Fruit fly (Drosophila melanogaster) whole organism, adult: ENCODE measurements around the gene CG31678.
A peak's percentile ranks its signal among the peaks of the same experiment; 100 is the strongest.

ENCODE experiments used
- CG11617 ChIP-seq: fragments of 200-800 bp; sonication (Bioruptor generic); optimal IDR thresholded peaks from 2 replicates; lab custom pipeline; 2017; ENCODE audit warnings: mild to moderate bottlenecking, missing biosample characterization, missing genetic modification reagents, missing genetic modification characterization
- CG12768 ChIP-seq: fragments of 200-800 bp; sonication (Bioruptor generic); optimal IDR thresholded peaks from 2 replicates; lab custom pipeline; 2017; ENCODE audit warnings: missing biosample characterization, missing genetic modification characterization, mild to moderate bottlenecking, moderate library complexity, missing genetic modification reagents
- CG14711 ChIP-seq: fragments of 200-800 bp; sonication (Bioruptor generic); optimal IDR thresholded peaks from 2 replicates; lab custom pipeline; 2018; ENCODE audit warnings: missing biosample characterization, mild to moderate bottlenecking, missing genetic modification characterization, moderate library complexity
- CG1620 ChIP-seq: fragments of 200-800 bp; sonication (Bioruptor generic); optimal IDR thresholded peaks from 2 replicates; lab custom pipeline; 2016; ENCODE audit warnings: missing biosample characterization, missing genetic modification characterization
- CG33017 ChIP-seq: fragments of 200-800 bp; sonication (Bioruptor generic); optimal IDR thresholded peaks from 2 replicates; lab custom pipeline; 2018; ENCODE audit warnings: missing biosample characterization, mild to moderate bottlenecking, missing genetic modification characterization, moderate library complexity
- CG5204 ChIP-seq: fragments of 200-800 bp; sonication (Bioruptor generic); optimal IDR thresholded peaks from 2 replicates; lab custom pipeline; 2016; ENCODE audit warnings: missing biosample characterization, missing genetic modification characterization
- CG7045 ChIP-seq: fragments of 200-800 bp; sonication (Bioruptor generic); optimal IDR thresholded peaks from 2 replicates; lab custom pipeline; 2017; ENCODE audit warnings: missing biosample characterization, mild to moderate bottlenecking, missing genetic modification characterization
- CG7101 ChIP-seq: fragments of 200-800 bp; sonication (Bioruptor generic); optimal IDR thresholded peaks from 2 replicates; lab custom pipeline; 2018; ENCODE audit warnings: missing biosample characterization, mild to moderate bottlenecking, missing genetic modification characterization, moderate library complexity
- Clk ChIP-seq: fragments of 200-800 bp; sonication (Bioruptor generic); optimal IDR thresholded peaks from 2 replicates; lab custom pipeline; 2017; ENCODE audit warnings: missing biosample characterization, missing genetic modification characterization
- Crg-1 ChIP-seq: fragments of 200-800 bp; sonication (Bioruptor generic); optimal IDR thresholded peaks from 2 replicates; lab custom pipeline; 2016; ENCODE audit warnings: missing biosample characterization, missing genetic modification characterization
- Hr96 ChIP-seq: fragments of 200-800 bp; sonication (Bioruptor generic); optimal IDR thresholded peaks from 2 replicates; lab custom pipeline; 2016; ENCODE audit warnings: missing biosample characterization, missing genetic modification characterization
- Mnt ChIP-seq: fragments of 200-800 bp; sonication (Bioruptor generic); optimal IDR thresholded peaks from 2 replicates; lab custom pipeline; 2016; ENCODE audit warnings: missing biosample characterization, mild to moderate bottlenecking, missing genetic modification characterization
- bab1 ChIP-seq: fragments of 200-800 bp; sonication (Bioruptor generic); optimal IDR thresholded peaks from 3 replicates; lab custom pipeline; 2019; ENCODE audit warnings: missing biosample characterization, mild to moderate bottlenecking, missing genetic modification characterization, moderate library complexity
- cic ChIP-seq: fragments of 200-800 bp; sonication (Bioruptor generic); optimal IDR thresholded peaks from 2 replicates; lab custom pipeline; 2017; ENCODE audit warnings: missing biosample characterization, mild to moderate bottlenecking, missing genetic modification characterization, moderate library complexity
- cnc ChIP-seq, 2 experiments: fragments of >200 bp; optimal IDR thresholded peaks; 2 replicates each; lab custom pipeline; 2017
- kay ChIP-seq: fragments of 200-800 bp; sonication (Bioruptor generic); peaks from one replicate; lab custom pipeline; 2016; ENCODE audit warnings: missing biosample characterization, missing genetic modification characterization, borderline replicate concordance
- ovo ChIP-seq: fragments of 200-800 bp; sonication (Bioruptor generic); optimal IDR thresholded peaks from 2 replicates; lab custom pipeline; 2016; ENCODE audit warnings: missing biosample characterization, missing genetic modification characterization
- pad ChIP-seq: fragments of 200-800 bp; sonication (Bioruptor generic); optimal IDR thresholded peaks from 3 replicates; lab custom pipeline; 2017; ENCODE audit warnings: missing biosample characterization, missing genetic modification characterization, mild to moderate bottlenecking, moderate library complexity, missing genetic modification reagents
- tj ChIP-seq: fragments of 200-800 bp; sonication (Bioruptor generic); optimal IDR thresholded peaks from 3 replicates; lab custom pipeline; 2017; ENCODE audit warnings: missing biosample characterization, mild to moderate bottlenecking, missing genetic modification characterization, moderate library complexity
- toe ChIP-seq: fragments of 200-800 bp; sonication (Bioruptor generic); optimal IDR thresholded peaks from 2 replicates; lab custom pipeline; 2016; ENCODE audit warnings: missing biosample characterization, missing genetic modification characterization

The CG31678 gene

dm6 chr2L:20695066-20695465 lies 19.3 kb upstream of the CG31678 start:
- TF ChIP-seq tj (GFP tag; lab: Kevin White, UChicago), result peak; percentile 36
- TF ChIP-seq ovo (GFP tag; lab: Kevin White, UChicago), result no peak

DNA sequence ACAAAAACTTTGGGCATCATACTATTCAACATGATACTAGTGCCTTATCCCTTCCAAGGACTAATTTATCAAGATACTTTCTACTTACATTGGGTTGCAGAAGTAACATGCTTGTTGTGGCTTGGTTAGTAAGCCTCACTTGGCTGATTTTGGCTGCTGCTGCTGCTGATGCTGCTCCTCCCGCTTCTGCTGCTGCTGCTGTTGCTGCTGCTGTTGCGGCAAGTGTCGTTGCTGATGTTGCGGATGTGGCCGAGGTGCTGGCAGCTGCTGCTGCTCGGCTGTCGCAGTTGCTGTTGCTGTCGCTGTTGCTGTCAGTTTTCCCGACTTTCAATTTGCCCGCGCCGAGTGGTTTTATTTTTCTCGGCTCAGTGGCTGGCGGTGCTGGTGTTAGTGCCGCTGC lies 14.3 kb upstream of the CG31678 start:
- TF ChIP-seq ovo (GFP tag; lab: Kevin White, UChicago) (no peak), Clk (GFP tag; lab: Kevin White, UChicago) (no peak), Crg-1 (GFP tag; lab: Kevin White, UChicago) (no peak), Mnt (GFP tag; lab: Kevin White, UChicago) (no peak), CG11617 (GFP tag; lab: Kevin White, UChicago) (no peak), cic (GFP tag; lab: Kevin White, UChicago) (no peak), CG14711 (tag; lab: Kevin White, UChicago) (no peak), cnc (optimal IDR thresholded peaks at IDR 0.05; lab: Kevin White, UChicago) (no peak), Hr96 (GFP tag; lab: Kevin White, UChicago) (no peak), bab1 (no peak), CG5204 (GFP tag; lab: Kevin White, UChicago) (no peak), CG7045 (GFP tag; lab: Kevin White, UChicago) (no peak), tj (GFP tag; lab: Kevin White, UChicago) (no peak), CG12768 (GFP tag; lab: Kevin White, UChicago) (no peak), toe (GFP tag; lab: Kevin White, UChicago) (no peak), CG33017 (no peak), CG1620 (GFP tag; lab: Kevin White, UChicago) (no peak), CG7101 (tag; lab: Kevin White, UChicago) (no peak), pad (GFP tag; lab: Kevin White, UChicago) (no peak), kay (GFP tag; lab: Kevin White, UChicago) (no peak)

DNA sequence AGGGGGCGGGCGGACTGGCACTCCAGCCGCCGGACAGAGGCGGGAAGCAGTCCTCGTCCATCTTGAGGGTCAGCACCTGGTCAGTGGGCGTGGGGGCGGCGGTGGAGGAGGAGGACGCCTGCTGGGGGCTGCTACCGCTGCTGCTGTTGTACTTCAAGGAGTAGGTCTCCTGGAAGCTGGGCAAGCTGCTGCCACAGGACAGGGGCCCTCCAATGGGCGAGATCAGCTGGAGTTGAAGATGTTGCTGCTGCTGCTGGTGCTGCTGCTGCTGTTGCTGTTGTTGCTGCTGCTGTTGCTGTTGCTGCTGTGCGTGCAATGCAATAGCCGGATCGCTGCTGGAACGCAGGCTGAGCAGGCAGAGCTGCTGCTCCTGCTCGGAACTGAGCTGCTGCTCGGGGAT lies 13.0 kb upstream of the CG31678 start:
- no peak for TF ChIP-seq tj (GFP tag; lab: Kevin White, UChicago)
- no peak for TF ChIP-seq CG7045 (GFP tag; lab: Kevin White, UChicago)
- no peak for TF ChIP-seq CG33017
- no peak for TF ChIP-seq pad (GFP tag; lab: Kevin White, UChicago)
- TF ChIP-seq CG14711 (tag; lab: Kevin White, UChicago), result no peak
- TF ChIP-seq kay (GFP tag; lab: Kevin White, UChicago), result no peak
- no peak for TF ChIP-seq Hr96 (GFP tag; lab: Kevin White, UChicago)
- no peak for TF ChIP-seq Mnt (GFP tag; lab: Kevin White, UChicago)
- no peak for TF ChIP-seq Crg-1 (GFP tag; lab: Kevin White, UChicago)
- no peak for TF ChIP-seq bab1
- no peak for TF ChIP-seq Clk (GFP tag; lab: Kevin White, UChicago)
- TF ChIP-seq cic (GFP tag; lab: Kevin White, UChicago), result no peak

- TF ChIP-seq tj (GFP tag; lab: Kevin White, UChicago) (no peak), CG11617 (GFP tag; lab: Kevin White, UChicago) (peak; percentile 24)
Measured at dm6 chr2L:20682136-20682733, 6.5 kb upstream of the CG31678 start, which contains the start of gene CG2617. TSS of gene CG2617 (plus strand) at chr2L:20682368.

DNA sequence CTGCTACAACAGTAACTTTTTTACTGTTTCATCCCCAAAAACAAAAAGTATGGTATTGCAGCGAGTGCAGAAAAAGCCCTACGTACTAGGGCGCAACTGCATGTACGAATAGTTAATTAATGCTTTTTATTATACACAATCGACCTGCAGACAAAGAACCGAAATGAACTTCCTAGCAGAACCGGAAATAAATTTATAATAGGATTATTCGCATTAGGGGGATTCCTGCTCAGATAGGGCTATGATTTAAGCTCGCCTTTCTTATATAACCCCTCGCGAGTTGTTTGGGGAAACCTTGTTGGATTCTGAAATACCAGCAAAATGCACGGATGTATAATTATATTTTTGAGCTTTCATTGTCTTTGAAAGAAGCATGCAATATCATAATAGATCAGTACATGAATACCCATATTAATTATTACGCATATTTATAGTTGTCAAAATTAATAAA lies 5.9 kb upstream of the CG31678 start, which contains the start of gene Cen:
Gene Cen, minus strand, starts transcription at position 199 of the 451 bp plus-strand sequence.
- peak; percentile 3 for TF ChIP-seq pad (GFP tag; lab: Kevin White, UChicago)
- no peak for TF ChIP-seq cnc (optimal IDR thresholded peaks at IDR 0.05; lab: Kevin White, UChicago)
- peak; percentile 8 for TF ChIP-seq CG12768 (GFP tag; lab: Kevin White, UChicago)
- TF ChIP-seq Hr96 (GFP tag; lab: Kevin White, UChicago), result peak; percentile 67
- peak; percentile 37 for TF ChIP-seq tj (GFP tag; lab: Kevin White, UChicago)
- no peak for TF ChIP-seq ovo (GFP tag; lab: Kevin White, UChicago)
- TF ChIP-seq CG1620 (GFP tag; lab: Kevin White, UChicago), result peak; percentile 64
- peak; percentile 53 for TF ChIP-seq bab1
- peak; percentile 77 for TF ChIP-seq toe (GFP tag; lab: Kevin White, UChicago)
- TF ChIP-seq Mnt (GFP tag; lab: Kevin White, UChicago), result peak; percentile 50
- peak; percentile 67 for TF ChIP-seq CG5204 (GFP tag; lab: Kevin White, UChicago)
- TF ChIP-seq cic (GFP tag; lab: Kevin White, UChicago), result no peak
- TF ChIP-seq CG7045 (GFP tag; lab: Kevin White, UChicago), result peak; percentile 61
- TF ChIP-seq CG33017, result peak; percentile 7
- peak; percentile 14 for TF ChIP-seq kay (GFP tag; lab: Kevin White, UChicago)
- peak; percentile 69 for TF ChIP-seq CG11617 (GFP tag; lab: Kevin White, UChicago)
- no peak for TF ChIP-seq Clk (GFP tag; lab: Kevin White, UChicago)
- peak; percentile 20 for TF ChIP-seq Crg-1 (GFP tag; lab: Kevin White, UChicago)
- peak; percentile 12 for TF ChIP-seq CG14711 (tag; lab: Kevin White, UChicago)
- peak; percentile 43 for TF ChIP-seq CG7101 (tag; lab: Kevin White, UChicago)

- TF ChIP-seq bab1 (no peak), Clk (GFP tag; lab: Kevin White, UChicago) (peak; percentile 54), CG33017 (peak; percentile 59), CG5204 (GFP tag; lab: Kevin White, UChicago) (no peak), ovo (GFP tag; lab: Kevin White, UChicago) (no peak), Mnt (GFP tag; lab: Kevin White, UChicago) (peak; percentile 7), toe (GFP tag; lab: Kevin White, UChicago) (no peak), CG7045 (GFP tag; lab: Kevin White, UChicago) (peak; percentile 17), cic (GFP tag; lab: Kevin White, UChicago) (no peak), Crg-1 (GFP tag; lab: Kevin White, UChicago) (no peak), cnc (optimal IDR thresholded peaks at IDR 0.05; lab: Kevin White, UChicago) (no peak), CG1620 (GFP tag; lab: Kevin White, UChicago) (no peak), CG12768 (GFP tag; lab: Kevin White, UChicago) (peak; percentile 72), tj (GFP tag; lab: Kevin White, UChicago) (no peak), pad (GFP tag; lab: Kevin White, UChicago) (peak; percentile 12), CG7101 (tag; lab: Kevin White, UChicago) (peak; percentile 68), CG14711 (tag; lab: Kevin White, UChicago) (peak; percentile 49), Hr96 (GFP tag; lab: Kevin White, UChicago) (no peak), kay (GFP tag; lab: Kevin White, UChicago) (no peak), CG11617 (GFP tag; lab: Kevin White, UChicago) (no peak)
Measured at dm6 chr2L:20674718-20675117, 1.0 kb downstream of the CG31678 start.
